Worm (Caenorhabditis elegans): ENCODE data around the gene F42E8.1.

- TF ChIP-seq him-1 (tag; optimal IDR thresholded peaks at IDR 0.05) (no peak), dao-5 (tag; optimal IDR thresholded peaks at IDR 0.05) (no peak), W03F9.2 (tag; optimal IDR thresholded peaks at IDR 0.05) (no peak)
These were observed 26.5 kb downstream of the F42E8.1 start for ce11 chrV:13088485-13088884.

All from whole organism, L4/young adult.